Fruit fly (Drosophila melanogaster): Measurements from ENCODE around the gene CG2931.

The CG2931 gene

DNA sequence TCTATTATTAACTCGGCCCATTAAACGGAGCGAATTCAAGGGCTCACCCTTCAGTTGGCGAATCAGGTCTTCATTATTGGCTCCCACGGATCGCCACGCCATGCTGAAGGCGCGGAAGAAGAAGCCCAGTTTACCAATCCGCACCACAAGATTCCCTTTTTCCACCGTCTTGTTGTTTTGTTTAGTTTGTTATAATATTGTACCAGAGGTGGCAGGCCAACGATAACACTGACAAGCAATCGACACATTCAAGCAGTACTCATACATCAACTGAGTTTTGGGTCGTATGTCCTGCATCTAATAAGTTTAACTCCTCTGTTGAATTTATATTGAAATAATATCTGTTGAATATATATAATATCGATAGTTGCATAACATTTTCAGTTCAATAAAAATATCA lies 14.3 kb downstream of the CG2931 start, which contains the start of gene Pcmt:
Pcmt (minus strand) TSS at position 235 of the 400 bp plus-strand sequence.
- no peak for TF ChIP-seq Smox (GFP tag; optimal IDR thresholded peaks at IDR 0.05)
- TF ChIP-seq esn (GFP tag; optimal IDR thresholded peaks at IDR 0.05): peak; percentile 2

DNA sequence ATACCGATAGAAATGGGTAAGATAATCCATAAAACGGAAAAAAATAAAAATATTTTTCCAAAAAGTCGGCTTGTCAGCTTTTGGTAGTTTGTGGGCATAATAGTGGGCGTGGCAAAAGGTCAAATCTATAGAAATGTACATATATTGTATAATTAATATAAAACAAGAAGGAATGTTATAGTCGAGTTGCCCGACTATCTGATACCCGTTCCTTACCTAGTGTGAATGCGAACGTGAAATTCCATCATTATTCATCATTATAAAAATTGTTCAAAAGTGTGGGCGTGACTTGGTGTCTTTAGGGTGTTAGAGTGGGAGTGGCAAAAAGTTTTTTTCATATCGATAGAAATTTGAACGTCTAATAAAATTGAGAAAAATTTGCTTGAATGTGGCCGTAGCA lies 16.8 kb downstream of the CG2931 start:
- TF ChIP-seq Sox102F (GFP tag; optimal IDR thresholded peaks at IDR 0.05): no peak
- no peak for TF ChIP-seq Met (GFP tag; optimal IDR thresholded peaks at IDR 0.05)
- no peak for TF ChIP-seq CG8319 (GFP tag; optimal IDR thresholded peaks at IDR 0.05)
- TF ChIP-seq spab (GFP tag; optimal IDR thresholded peaks at IDR 0.05): no peak
- TF ChIP-seq CG3032 (tag; optimal IDR thresholded peaks at IDR 0.05): no peak
- TF ChIP-seq esn (GFP tag; optimal IDR thresholded peaks at IDR 0.05): no peak
- no peak for TF ChIP-seq Hr4 (GFP tag; optimal IDR thresholded peaks at IDR 0.05)
- no peak for TF ChIP-seq Lpt (GFP tag; optimal IDR thresholded peaks at IDR 0.05)
- no peak for TF ChIP-seq OdsH (GFP tag; optimal IDR thresholded peaks at IDR 0.05)
- no peak for TF ChIP-seq acj6 (GFP tag; optimal IDR thresholded peaks at IDR 0.05)
- no peak for TF ChIP-seq CG1621 (tag; optimal IDR thresholded peaks at IDR 0.05)
- TF ChIP-seq Blimp-1 (GFP tag; optimal IDR thresholded peaks at IDR 0.05): no peak
- no peak for TF ChIP-seq fd85E (GFP tag; optimal IDR thresholded peaks at IDR 0.05)
- no peak for TF ChIP-seq CG8119 (GFP tag; IDR thresholded peaks at IDR 0.05)
- TF ChIP-seq Ets96B (tag; optimal IDR thresholded peaks at IDR 0.05): no peak

DNA sequence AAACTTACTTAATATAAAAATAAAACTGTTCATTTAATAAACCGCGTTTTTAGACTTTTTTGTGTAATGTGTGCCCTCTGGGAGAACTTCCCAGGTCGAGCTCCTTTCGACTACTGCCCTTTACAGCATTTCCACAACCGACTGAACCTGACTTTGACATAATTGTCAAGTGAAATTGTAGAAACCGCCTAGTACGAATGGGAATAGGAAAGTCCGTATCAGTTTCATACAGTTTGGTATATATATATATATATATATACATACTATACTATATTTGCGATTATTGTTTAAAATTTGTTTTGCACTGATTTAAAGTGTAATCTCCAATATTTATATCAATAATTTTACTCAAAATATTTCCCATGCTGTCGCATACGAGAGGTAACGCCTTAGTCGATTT lies 17.3 kb downstream of the CG2931 start, which contains the start of gene mia:
mia (minus strand) TSS at position 101 of the 400 bp plus-strand sequence.
- TF ChIP-seq CG8632 (GFP tag; optimal IDR thresholded peaks at IDR 0.05): no peak
- TF ChIP-seq Eip78C (GFP tag): no peak
- no peak for TF ChIP-seq CG16779 (tag; optimal IDR thresholded peaks at IDR 0.05)
- no peak for TF ChIP-seq Hr38 (GFP tag; optimal IDR thresholded peaks at IDR 0.05)
- no peak for TF ChIP-seq CG3919 (GFP tag; optimal IDR thresholded peaks at IDR 0.05)
- no peak for TF ChIP-seq net (GFP tag; optimal IDR thresholded peaks at IDR 0.05)
- no peak for TF ChIP-seq Hr39 (GFP tag; optimal IDR thresholded peaks at IDR 0.05)
- TF ChIP-seq Sox15 (GFP tag; optimal IDR thresholded peaks at IDR 0.05): no peak
- TF ChIP-seq pdm3 (GFP tag; optimal IDR thresholded peaks at IDR 0.05): no peak
- no peak for TF ChIP-seq OdsH (GFP tag; optimal IDR thresholded peaks at IDR 0.05)
- TF ChIP-seq CG7368 (GFP tag; optimal IDR thresholded peaks at IDR 0.05): no peak
- TF ChIP-seq Gug (GFP tag; IDR thresholded peaks at IDR 0.05): no peak
- TF ChIP-seq eg (GFP tag; IDR thresholded peaks at IDR 0.05): no peak
- TF ChIP-seq CG15336 (GFP tag; IDR thresholded peaks at IDR 0.05): no peak
- no peak for TF ChIP-seq Hr4 (GFP tag; optimal IDR thresholded peaks at IDR 0.05)
- TF ChIP-seq CG32006 (GFP tag; optimal IDR thresholded peaks at IDR 0.05): no peak

DNA sequence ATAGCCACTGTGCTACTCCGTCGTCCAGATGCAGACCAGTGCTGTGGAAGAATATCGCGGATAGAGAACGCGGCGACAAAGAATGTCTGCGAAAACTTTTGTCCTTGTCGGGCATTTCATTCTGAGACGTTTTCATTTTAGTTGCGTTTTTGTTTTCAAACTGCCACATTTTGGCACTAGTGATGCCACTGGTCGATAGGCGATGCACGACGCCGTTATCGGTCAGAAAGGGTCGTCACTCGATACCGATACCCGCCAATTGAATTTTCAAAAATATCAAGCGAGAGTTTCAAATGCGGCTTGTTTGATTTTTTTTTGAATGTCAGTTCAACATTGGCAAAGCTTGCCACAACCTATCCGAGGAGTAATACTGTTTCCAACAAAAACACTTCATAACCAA lies 18.0 kb downstream of the CG2931 start:
- TF ChIP-seq lz (GFP tag; optimal IDR thresholded peaks at IDR 0.05) (no peak), CG3032 (tag; optimal IDR thresholded peaks at IDR 0.05) (no peak), Ets96B (tag; optimal IDR thresholded peaks at IDR 0.05) (no peak)

DNA sequence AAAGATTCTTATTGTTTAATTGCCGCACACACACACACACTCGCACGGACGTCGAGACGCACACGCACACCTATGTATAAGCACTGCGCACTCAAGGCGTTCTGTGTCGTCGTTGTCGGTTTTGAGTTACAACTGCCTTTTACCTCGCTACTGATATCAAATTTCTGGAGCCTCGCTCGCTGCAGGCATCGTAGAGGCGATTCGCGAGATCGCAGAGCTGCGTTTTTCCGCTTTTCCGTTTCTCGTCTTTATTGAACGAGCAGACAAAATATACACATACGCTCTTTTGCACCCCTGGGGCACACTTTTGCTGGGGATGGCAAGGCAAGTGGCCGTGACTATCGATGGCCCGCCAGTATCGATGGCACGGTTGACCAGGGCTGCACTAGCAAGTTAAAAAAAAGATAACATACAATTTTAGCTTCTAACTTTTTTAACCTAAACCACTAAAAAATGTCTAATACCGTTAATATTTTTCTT lies 20.9 kb downstream of the CG2931 start, which contains the start of gene CG2519:
CG2519 (minus strand) TSS at position 312 of the 480 bp plus-strand sequence.
- TF ChIP-seq Sox14 (GFP tag; optimal IDR thresholded peaks at IDR 0.05): peak; percentile 47
- TF ChIP-seq CG9139 (GFP tag; optimal IDR thresholded peaks at IDR 0.05): no peak
- TF ChIP-seq CG8319 (GFP tag; optimal IDR thresholded peaks at IDR 0.05): no peak
- peak; percentile 43 for TF ChIP-seq CG31627 (GFP tag; optimal IDR thresholded peaks at IDR 0.05)
- TF ChIP-seq CG11294 (GFP tag; IDR thresholded peaks at IDR 0.05): 0 out of 2 replicates have a peak, but pooled peaks have one; percentile 7
- TF ChIP-seq CG6854 (GFP tag; optimal IDR thresholded peaks at IDR 0.05): no peak
- no peak for TF ChIP-seq Sox15 (GFP tag; optimal IDR thresholded peaks at IDR 0.05)
- peak; percentile 18 for TF ChIP-seq CG6792 (GFP tag; optimal IDR thresholded peaks at IDR 0.05)
- TF ChIP-seq CG11902 (GFP tag; optimal IDR thresholded peaks at IDR 0.05): no peak
- no peak for TF ChIP-seq Smox (GFP tag; optimal IDR thresholded peaks at IDR 0.05)
- TF ChIP-seq lz (GFP tag; optimal IDR thresholded peaks at IDR 0.05): peak; percentile 43
- TF ChIP-seq Ets21C (GFP tag; optimal IDR thresholded peaks at IDR 0.05): peak; percentile 32
- no peak for TF ChIP-seq CG1621 (tag; optimal IDR thresholded peaks at IDR 0.05)
- TF ChIP-seq CG6276 (GFP tag; optimal IDR thresholded peaks at IDR 0.05): no peak
- no peak for TF ChIP-seq Hr38 (GFP tag; optimal IDR thresholded peaks at IDR 0.05)
- TF ChIP-seq vri (GFP tag; optimal IDR thresholded peaks at IDR 0.05): no peak
- TF ChIP-seq esn (GFP tag; optimal IDR thresholded peaks at IDR 0.05): peak; percentile 54
- TF ChIP-seq CG15336 (GFP tag; IDR thresholded peaks at IDR 0.05): peak; percentile 25; the same call in 1 of the 2 replicates
- no peak for TF ChIP-seq fd59A (GFP tag; optimal IDR thresholded peaks at IDR 0.05)
- no peak for TF ChIP-seq CG10631 (GFP tag; optimal IDR thresholded peaks at IDR 0.05)
- no peak for TF ChIP-seq CG34406 (GFP tag; optimal IDR thresholded peaks at IDR 0.05)
- no peak; the same call in 1 of the 2 replicates for TF ChIP-seq Gug (GFP tag; IDR thresholded peaks at IDR 0.05)
- peak; percentile 48 for TF ChIP-seq CG3032 (tag; optimal IDR thresholded peaks at IDR 0.05)
- no peak for TF ChIP-seq Hr4 (GFP tag; optimal IDR thresholded peaks at IDR 0.05)

All from whole organism, prepupa.